Worm (Caenorhabditis elegans) whole organism, midembryonic: ENCODE data around the gene F13E9.9.

ENCODE experiments used
- cog-1 ChIP-seq: sonication (generic microtip); optimal IDR thresholded peaks from 2 replicates; lab custom pipeline; 2016; ENCODE audit warnings: missing genetic modification characterization, missing compliant biosample characterization
- med-1 ChIP-seq: sonication (generic microtip); optimal IDR thresholded peaks from 2 replicates; lab custom pipeline; 2017; ENCODE audit warnings: missing genetic modification characterization, mild to moderate bottlenecking, missing compliant biosample characterization, antibody characterized with exemption, missing genetic modification reagents; ENCODE audit not compliant: insufficient read depth
- ztf-23 ChIP-seq: fragments of 200-800 bp; sonication (Bioruptor generic); IDR thresholded peaks from 2 replicates; pipeline ENCODE4 v1.3.6; 2022; ENCODE audit warnings: missing genetic modification reagents, missing genetic modification characterization, missing compliant biosample characterization
- ztf-29 ChIP-seq: fragments of 200-800 bp; sonication (Bioruptor generic); IDR thresholded peaks from 2 replicates; pipeline ENCODE4 v1.3.6; 2022; ENCODE audit warnings: missing genetic modification reagents, missing genetic modification characterization, missing compliant biosample characterization

ce11 chrIV:10855049-10855448 is 43.9 kb downstream of the F13E9.9 start, which contains the start of gene T11G6.3:
- TF ChIP-seq med-1 (no peak), ztf-23 (GFP tag; lab: Robert Waterston, UW) (no peak), cog-1 (tag; lab: Kevin White, UChicago) (no peak), ztf-29 (GFP tag; lab: Robert Waterston, UW) (no peak)
